Fruit fly (Drosophila melanogaster) whole organism, embryonic: ENCODE results near the gene CG3184.

Experiments used
- ATbp ChIP-seq: fragments of 200-800 bp; sonication (Bioruptor generic); optimal IDR thresholded peaks from 2 replicates; lab custom pipeline; 2017; ENCODE audit warnings: missing biosample characterization, mild to moderate bottlenecking, missing genetic modification characterization, missing genetic modification reagents
- B-H1 ChIP-seq: fragments of 200-800 bp; sonication (Bioruptor generic); IDR thresholded peaks from 3 replicates; pipeline ENCODE4 v1.3.6; 2022; ENCODE audit warnings: missing biosample characterization, missing genetic modification characterization
- BEAF-32 ChIP-seq: fragments of 200-800 bp; sonication (Bioruptor generic); optimal IDR thresholded peaks from 3 replicates; lab custom pipeline; 2017; ENCODE audit warnings: missing biosample characterization, missing genetic modification characterization, mild to moderate bottlenecking, moderate library complexity, missing genetic modification reagents
- CG10462 ChIP-seq: fragments of 200-800 bp; sonication (Bioruptor generic); optimal IDR thresholded peaks from 2 replicates; lab custom pipeline; 2016; ENCODE audit warnings: missing biosample characterization, missing genetic modification characterization
- CG10543 ChIP-seq: fragments of 200-800 bp; sonication (Bioruptor generic); optimal IDR thresholded peaks from 3 replicates; lab custom pipeline; 2017; ENCODE audit warnings: missing biosample characterization, mild to moderate bottlenecking, missing genetic modification characterization, moderate library complexity
- CG10979 ChIP-seq: fragments of 200-800 bp; sonication (Bioruptor generic); optimal IDR thresholded peaks from 2 replicates; lab custom pipeline; 2018; ENCODE audit warnings: missing biosample characterization, mild to moderate bottlenecking, missing genetic modification characterization, moderate library complexity
- CG14710 ChIP-seq: fragments of 200-800 bp; sonication (Bioruptor generic); optimal IDR thresholded peaks from 3 replicates; lab custom pipeline; 2019; ENCODE audit warnings: missing biosample characterization, mild to moderate bottlenecking, missing genetic modification characterization, moderate library complexity
- CG15696 ChIP-seq: fragments of 200-800 bp; sonication (Bioruptor generic); optimal IDR thresholded peaks from 2 replicates; lab custom pipeline; 2019; ENCODE audit warnings: missing biosample characterization, mild to moderate bottlenecking, missing genetic modification characterization, moderate library complexity
- CG17568 ChIP-seq: fragments of 200-800 bp; sonication (Bioruptor generic); optimal IDR thresholded peaks from 2 replicates; lab custom pipeline; 2018; ENCODE audit warnings: missing biosample characterization, mild to moderate bottlenecking, missing genetic modification characterization, moderate library complexity
- CG17612 ChIP-seq: fragments of 200-800 bp; sonication (Bioruptor generic); IDR thresholded peaks from 2 replicates; pipeline ENCODE4 v1.3.6; 2022; ENCODE audit warnings: missing biosample characterization, missing genetic modification characterization
- CG18262 ChIP-seq: fragments of 200-800 bp; optimal IDR thresholded peaks from 3 replicates; lab custom pipeline; 2019; ENCODE audit warnings: missing biosample characterization, mild to moderate bottlenecking, missing genetic modification characterization, moderate library complexity
- CG2199 ChIP-seq: fragments of 200-800 bp; sonication (Bioruptor generic); IDR thresholded peaks from 3 replicates; pipeline ENCODE4 v1.3.6; 2022; ENCODE audit warnings: missing biosample characterization, missing genetic modification characterization
- CG3065 ChIP-seq: fragments of 200-800 bp; sonication (Bioruptor generic); optimal IDR thresholded peaks from 2 replicates; lab custom pipeline; 2016; ENCODE audit warnings: missing biosample characterization, missing genetic modification characterization
- CG32772 ChIP-seq: fragments of 200-800 bp; sonication (Bioruptor generic); IDR thresholded peaks from 2 replicates; pipeline ENCODE4 v1.3.6; 2022; ENCODE audit warnings: missing biosample characterization, missing genetic modification characterization
- Chrac-16 ChIP-seq: fragments of 200-800 bp; sonication (Bioruptor generic); optimal IDR thresholded peaks from 3 replicates; lab custom pipeline; 2016; ENCODE audit warnings: missing biosample characterization, missing genetic modification characterization
- CoRest ChIP-seq: fragments of 200-800 bp; sonication (Bioruptor generic); optimal IDR thresholded peaks from 3 replicates; lab custom pipeline; 2018; ENCODE audit warnings: missing biosample characterization, mild to moderate bottlenecking, missing genetic modification characterization, moderate library complexity
- Dip3 ChIP-seq: fragments of 200-800 bp; sonication (Bioruptor generic); optimal IDR thresholded peaks from 3 replicates; lab custom pipeline; 2016; ENCODE audit warnings: missing biosample characterization, missing genetic modification characterization
- Dp ChIP-seq: fragments of 200-800 bp; sonication (Bioruptor generic); optimal IDR thresholded peaks from 2 replicates; lab custom pipeline; 2018; ENCODE audit warnings: missing biosample characterization, mild to moderate bottlenecking, missing genetic modification characterization, moderate library complexity
- Elba2 ChIP-seq: fragments of 200-800 bp; sonication (Bioruptor generic); optimal IDR thresholded peaks from 3 replicates; lab custom pipeline; 2016; ENCODE audit warnings: missing biosample characterization, missing genetic modification characterization
- Mad ChIP-seq: fragments of 200-800 bp; sonication (Bioruptor generic); optimal IDR thresholded peaks from 2 replicates; lab custom pipeline; 2016; ENCODE audit warnings: missing biosample characterization, missing genetic modification characterization
- Myb ChIP-seq: fragments of 200-800 bp; sonication (Bioruptor generic); optimal IDR thresholded peaks from 2 replicates; lab custom pipeline; 2016; ENCODE audit warnings: missing biosample characterization, missing genetic modification characterization
- Rfx ChIP-seq: fragments of 200-800 bp; sonication (Bioruptor generic); IDR thresholded peaks from 2 replicates; pipeline ENCODE4 v1.3.6; 2022; ENCODE audit warnings: missing biosample characterization, missing genetic modification characterization
- Rx ChIP-seq: fragments of 200-800 bp; sonication (Bioruptor generic); IDR thresholded peaks from 2 replicates; pipeline ENCODE4 v1.3.6; 2022; ENCODE audit warnings: missing biosample characterization, missing genetic modification characterization
- Scr ChIP-seq: fragments of 200-800 bp; sonication (Bioruptor generic); IDR thresholded peaks from 2 replicates; pipeline ENCODE4 v1.3.6; 2022; ENCODE audit warnings: missing biosample characterization, missing genetic modification characterization; ENCODE audit not compliant: partially characterized antibody
- Taf1 ChIP-seq: fragments of 200-800 bp; sonication (Bioruptor generic); IDR thresholded peaks from 2 replicates; pipeline ENCODE4 v1.3.6; 2022; ENCODE audit warnings: missing biosample characterization, missing genetic modification characterization
- Usf ChIP-seq: fragments of 200-800 bp; sonication (Bioruptor generic); optimal IDR thresholded peaks from 2 replicates; lab custom pipeline; 2017; ENCODE audit warnings: missing genotype, missing biosample characterization, missing genetic modification characterization
- bowl ChIP-seq: fragments of 200-800 bp; sonication (Bioruptor generic); IDR thresholded peaks from 2 replicates; pipeline ENCODE4 v1.3.6; 2022; ENCODE audit warnings: missing biosample characterization, missing genetic modification characterization
- btn ChIP-seq: fragments of 200-800 bp; sonication (Bioruptor generic); optimal IDR thresholded peaks from 2 replicates; lab custom pipeline; 2016; ENCODE audit warnings: missing biosample characterization, missing genetic modification characterization
- cato ChIP-seq: fragments of 200-800 bp; sonication (Bioruptor generic); optimal IDR thresholded peaks from 2 replicates; lab custom pipeline; 2016; ENCODE audit warnings: missing biosample characterization, missing genetic modification characterization, borderline replicate concordance
- corto ChIP-seq: fragments of 200-800 bp; sonication (Bioruptor generic); optimal IDR thresholded peaks from 2 replicates; lab custom pipeline; 2016; ENCODE audit warnings: missing biosample characterization, mild to moderate bottlenecking, missing genetic modification characterization, moderate library complexity
- dimm ChIP-seq: fragments of 200-800 bp; sonication (Bioruptor generic); IDR thresholded peaks from 2 replicates; pipeline ENCODE4 v1.3.6; 2022; ENCODE audit warnings: missing biosample characterization, missing genetic modification characterization
- dmrt11E ChIP-seq: fragments of 200-800 bp; sonication (Bioruptor generic); optimal IDR thresholded peaks from 3 replicates; lab custom pipeline; 2018; ENCODE audit warnings: missing biosample characterization, mild to moderate bottlenecking, missing genetic modification characterization, moderate library complexity
- eve ChIP-seq, 2 experiments: fragments of >200 bp; optimal IDR thresholded peaks; 2 replicates each; lab custom pipeline; 2017; ENCODE audit warnings: missing biosample characterization in 2 of 2, missing genetic modification characterization in 2 of 2
- gcm2 ChIP-seq: fragments of 200-800 bp; sonication (Bioruptor generic); optimal IDR thresholded peaks from 2 replicates; lab custom pipeline; 2016; ENCODE audit warnings: missing biosample characterization, missing genetic modification characterization
- gem ChIP-seq: fragments of 200-800 bp; sonication (Bioruptor generic); optimal IDR thresholded peaks from 2 replicates; lab custom pipeline; 2019; ENCODE audit warnings: missing biosample characterization, mild to moderate bottlenecking, missing genetic modification characterization, moderate library complexity
- gfzf ChIP-seq: fragments of 200-800 bp; sonication (Bioruptor generic); optimal IDR thresholded peaks from 2 replicates; lab custom pipeline; 2016; ENCODE audit warnings: missing biosample characterization, mild to moderate bottlenecking, missing genetic modification characterization, moderate library complexity
- her ChIP-seq: fragments of 200-800 bp; sonication (Bioruptor generic); optimal IDR thresholded peaks from 2 replicates; lab custom pipeline; 2016; ENCODE audit warnings: missing biosample characterization, missing genetic modification characterization
- ind ChIP-seq: fragments of 200-800 bp; sonication (Bioruptor generic); optimal IDR thresholded peaks from 3 replicates; lab custom pipeline; 2016; ENCODE audit warnings: missing biosample characterization, missing genetic modification characterization
- inv ChIP-seq: fragments of 200-800 bp; sonication (Bioruptor generic); IDR thresholded peaks from 2 replicates; pipeline ENCODE4 v1.3.6; 2022; ENCODE audit warnings: missing biosample characterization, missing genetic modification characterization; ENCODE audit not compliant: partially characterized antibody
- jigr1 ChIP-seq: fragments of 200-800 bp; sonication (Bioruptor generic); IDR thresholded peaks from 3 replicates; pipeline ENCODE4 v1.3.6; 2022; ENCODE audit warnings: missing biosample characterization, missing genetic modification characterization
- lola ChIP-seq, 3 experiments: fragments of >200 bp in 2 of 3; fragments of 200-800 bp in 1 of 3; sonication (Bioruptor generic) in 1 of 3; optimal IDR thresholded peaks; 2 replicates each; lab custom pipeline; 2017 to 2019; ENCODE audit warnings: missing biosample characterization in 3 of 3, missing genetic modification characterization in 3 of 3, mild to moderate bottlenecking in 1 of 3, moderate library complexity in 1 of 3
- org-1 ChIP-seq: fragments of 200-800 bp; sonication (Bioruptor generic); optimal IDR thresholded peaks from 2 replicates; lab custom pipeline; 2017; ENCODE audit warnings: missing biosample characterization, missing genetic modification characterization
- otp ChIP-seq: fragments of 200-800 bp; sonication (Bioruptor generic); IDR thresholded peaks from 3 replicates; pipeline ENCODE4, ENCODE4 v1.3.6; 2022; ENCODE audit warnings: missing biosample characterization, missing genetic modification characterization
- phol ChIP-seq: fragments of 200-800 bp; sonication (Bioruptor generic); optimal IDR thresholded peaks from 3 replicates; lab custom pipeline; 2018; ENCODE audit warnings: missing biosample characterization, mild to moderate bottlenecking, missing genetic modification characterization, moderate library complexity
- pita ChIP-seq: fragments of 200-800 bp; sonication (Bioruptor generic); optimal IDR thresholded peaks from 2 replicates; lab custom pipeline; 2017; ENCODE audit warnings: missing biosample characterization, mild to moderate bottlenecking, missing genetic modification characterization
- pnt ChIP-seq: fragments of 200-800 bp; sonication (Bioruptor generic); optimal IDR thresholded peaks from 3 replicates; lab custom pipeline; 2016; ENCODE audit warnings: missing biosample characterization, missing genetic modification characterization
- run ChIP-seq: fragments of 200-800 bp; sonication (Bioruptor generic); optimal IDR thresholded peaks from 3 replicates; lab custom pipeline; 2018; ENCODE audit warnings: missing biosample characterization, mild to moderate bottlenecking, missing genetic modification characterization
- tap ChIP-seq: fragments of 200-800 bp; optimal IDR thresholded peaks from 3 replicates; lab custom pipeline; 2019; ENCODE audit warnings: missing biosample characterization, mild to moderate bottlenecking, missing genetic modification characterization, moderate library complexity
- twi ChIP-seq: fragments of 200-800 bp; optimal IDR thresholded peaks from 2 replicates; lab custom pipeline; 2019; ENCODE audit warnings: missing biosample characterization, mild to moderate bottlenecking, missing genetic modification characterization, moderate library complexity
- zfh1 ChIP-seq: fragments of 200-800 bp; sonication (Bioruptor generic); IDR thresholded peaks from 3 replicates; pipeline ENCODE4 v1.3.6; 2022; ENCODE audit warnings: missing biosample characterization, missing genetic modification characterization

Gene CG3184

dm6 chrX:6699255-6699885 lies 10.8 kb upstream of the CG3184 start, which contains the start of gene CG14441 (continued):
- peak; percentile 82 for TF ChIP-seq CG17568 (GFP tag; lab: Kevin White, UChicago)
- TF ChIP-seq tap: no peak
- peak; percentile 44 for TF ChIP-seq gem (tag; lab: Kevin White, UChicago)
- no peak for TF ChIP-seq pnt (GFP tag; lab: Kevin White, UChicago)
- TF ChIP-seq corto (GFP tag; lab: Kevin White, UChicago): peak; percentile 75
- TF ChIP-seq org-1 (GFP tag; lab: Kevin White, UChicago): peak; percentile 30
- TF ChIP-seq Taf1 (GFP tag; lab: Robert Waterston, UW): no peak
- TF ChIP-seq pita (GFP tag; lab: Kevin White, UChicago): no peak
- peak; percentile 17 for TF ChIP-seq dmrt11E
- TF ChIP-seq gcm2 (GFP tag; lab: Kevin White, UChicago): no peak
- TF ChIP-seq jigr1 (GFP tag; lab: Robert Waterston, UW): no peak
- peak; percentile 52 for TF ChIP-seq Mad
- no peak for TF ChIP-seq CG17612 (GFP tag; lab: Robert Waterston, UW)
- no peak for TF ChIP-seq Elba2 (GFP tag; lab: Kevin White, UChicago)
- no peak for TF ChIP-seq B-H1 (GFP tag; lab: Robert Waterston, UW)
- TF ChIP-seq CG10543 (GFP tag; lab: Kevin White, UChicago): peak; percentile 86
- TF ChIP-seq ind (GFP tag; lab: Kevin White, UChicago): no peak
- TF ChIP-seq BEAF-32: peak; percentile 94
- TF ChIP-seq bowl (GFP tag; lab: Robert Waterston, UW): no peak
- no peak for TF ChIP-seq CG10462 (GFP tag; lab: Kevin White, UChicago)
- no peak for TF ChIP-seq cato (GFP tag; lab: Kevin White, UChicago)
- TF ChIP-seq CG32772 (GFP tag; lab: Robert Waterston, UW): no peak
- TF ChIP-seq CG15696 (tag; lab: Kevin White, UChicago): peak; percentile 10
- TF ChIP-seq Dip3: no peak
- peak; percentile 99 for TF ChIP-seq Scr (GFP tag; lab: Robert Waterston, UW)
- TF ChIP-seq phol (tag; lab: Kevin White, UChicago): peak; percentile 62
- 0 out of 3 replicates have a peak, but pooled peaks have one; percentile 20 for TF ChIP-seq CG2199 (GFP tag; lab: Robert Waterston, UW)
- TF ChIP-seq Chrac-16 (GFP tag; lab: Kevin White, UChicago): no peak
- no peak; the same call in 2 of the 3 replicates for TF ChIP-seq zfh1 (GFP tag; lab: Robert Waterston, UW)
- TF ChIP-seq otp (GFP tag; lab: Robert Waterston, UW): peak; percentile 39; the same call in 1 of the 3 replicates
- no peak for TF ChIP-seq btn (GFP tag; lab: Kevin White, UChicago)
- peak; percentile 17 for TF ChIP-seq CG18262 (tag; lab: Kevin White, UChicago)
- no peak for TF ChIP-seq Dp (GFP tag; lab: Kevin White, UChicago)
- TF ChIP-seq gfzf: no peak
- no peak for TF ChIP-seq run
- peak; percentile 42 for TF ChIP-seq CG10979 (tag; lab: Kevin White, UChicago)
- TF ChIP-seq Usf (GFP tag; lab: Kevin White, UChicago): no peak
- no peak for TF ChIP-seq CG3065 (GFP tag; lab: Kevin White, UChicago)
- peak in 1 of 3 experiments; percentile 15 for TF ChIP-seq lola (GFP tag; optimal IDR thresholded peaks at IDR 0.05; lab: Kevin White, UChicago)
- peak; percentile 37 for TF ChIP-seq twi
- TF ChIP-seq Rfx (GFP tag; lab: Robert Waterston, UW): peak; percentile 53
- TF ChIP-seq CG14710 (tag; lab: Kevin White, UChicago): peak; percentile 54
- TF ChIP-seq dimm (GFP tag; lab: Robert Waterston, UW): no peak
- TF ChIP-seq her: peak; percentile 40
- peak; percentile 12 for TF ChIP-seq CoRest (tag; lab: Kevin White, UChicago)
- TF ChIP-seq Myb (GFP tag; lab: Kevin White, UChicago): peak; percentile 4
- TF ChIP-seq Rx: no peak
- peak; percentile 19 for TF ChIP-seq ATbp
- peak; percentile 95 for TF ChIP-seq inv (GFP tag; lab: Robert Waterston, UW)
- TF ChIP-seq eve (GFP tag; optimal IDR thresholded peaks at IDR 0.05; lab: Kevin White, UChicago): no peak
